Worm (Caenorhabditis elegans) whole organism, early embryonic: ENCODE data around the gene C49H3.12.

Experiments used
- aly-1 ChIP-seq: sonication (generic microtip); optimal IDR thresholded peaks from 2 replicates; lab custom pipeline; 2016; ENCODE audit warnings: missing genetic modification characterization, missing compliant biosample characterization
- ama-1 ChIP-seq: fragments of 150-350 bp; optimal IDR thresholded peaks from 2 replicates; lab custom pipeline; 2014
- ceh-13 ChIP-seq: fragments of 200-800 bp; sonication (Bioruptor generic); optimal IDR thresholded peaks from 2 replicates; lab custom pipeline; 2018; ENCODE audit warnings: mild to moderate bottlenecking, missing genetic modification characterization, missing compliant biosample characterization
- ceh-36 ChIP-seq: sonication (generic microtip); optimal IDR thresholded peaks from 2 replicates; lab custom pipeline; 2016; ENCODE audit warnings: missing genetic modification characterization, inconsistent platforms, missing compliant biosample characterization
- ets-7 ChIP-seq: sonication (generic microtip); optimal IDR thresholded peaks from 2 replicates; lab custom pipeline; 2016; ENCODE audit warnings: missing genotype, missing genetic modification characterization, missing compliant biosample characterization
- flt-1 ChIP-seq: fragments of 200-800 bp; sonication (Bioruptor generic); IDR thresholded peaks from 2 replicates; pipeline ENCODE4 v1.3.6; 2022; ENCODE audit warnings: missing genetic modification characterization, missing compliant biosample characterization
- hmbx-1 ChIP-seq: sonication (generic microtip); optimal IDR thresholded peaks from 2 replicates; lab custom pipeline; 2016; ENCODE audit warnings: mild to moderate bottlenecking, missing genetic modification characterization, missing compliant biosample characterization
- hmg-4 ChIP-seq: fragments of 200-800 bp; sonication (Bioruptor generic); optimal IDR thresholded peaks from 2 replicates; lab custom pipeline; 2018; ENCODE audit warnings: mild to moderate bottlenecking, missing genetic modification characterization, missing compliant biosample characterization
- hnd-1 ChIP-seq: sonication (generic microtip); optimal IDR thresholded peaks from 2 replicates; lab custom pipeline; 2016; ENCODE audit warnings: missing genetic modification characterization, missing compliant biosample characterization
- pes-1 ChIP-seq: fragments of 200-800 bp; sonication (Bioruptor generic); IDR thresholded peaks from 2 replicates; pipeline ENCODE4 v1.3.6; 2022; ENCODE audit warnings: missing genetic modification reagents, missing genetic modification characterization, missing compliant biosample characterization
- sea-1 ChIP-seq: fragments of 200-800 bp; sonication (Bioruptor generic); conservative IDR thresholded peaks from 2 replicates; pipeline ENCODE4 v1.3.6; 2022; ENCODE audit warnings: missing genetic modification characterization, missing compliant biosample characterization
- tbx-37 ChIP-seq: fragments of 200-800 bp; sonication (Bioruptor generic); conservative IDR thresholded peaks from 2 replicates; pipeline ENCODE4 v1.3.6; 2022; ENCODE audit warnings: missing genetic modification reagents, missing genetic modification characterization, missing compliant biosample characterization

ce11 chrIV:7897443-7897842, 29.7 kb downstream of the C49H3.12 start, which contains the start of gene ilys-4:
- TF ChIP-seq ets-7 (tag; lab: Kevin White, UChicago) (no peak), hmbx-1 (tag; lab: Kevin White, UChicago) (no peak), pes-1 (GFP tag; lab: Robert Waterston, UW) (no peak), ama-1 (lab: Kevin White, UChicago) (no peak), tbx-37 (GFP tag; lab: Robert Waterston, UW) (no peak), flt-1 (GFP tag; lab: Robert Waterston, UW) (no peak), sea-1 (GFP tag; lab: Robert Waterston, UW) (no peak), hmg-4 (GFP tag; lab: Kevin White, UChicago) (no peak), ceh-36 (tag; lab: Kevin White, UChicago) (no peak), ceh-13 (GFP tag; lab: Kevin White, UChicago) (no peak), aly-1 (tag; lab: Kevin White, UChicago) (no peak), hnd-1 (tag; lab: Kevin White, UChicago) (no peak)
